Fruit fly (Drosophila melanogaster) whole organism, embryonic: ENCODE measurements around the gene Pp1-87B.

Experiments
- Atf-2 ChIP-seq: fragments of 200-800 bp; sonication (Bioruptor generic); optimal IDR thresholded peaks from 2 replicates; lab custom pipeline; 2016; ENCODE audit warnings: missing biosample characterization, missing genetic modification characterization
- Bgb ChIP-seq: fragments of 200-800 bp; sonication (Bioruptor generic); IDR thresholded peaks from 2 replicates; pipeline ENCODE4 v1.3.6; 2022; ENCODE audit warnings: missing biosample characterization, missing genetic modification characterization; ENCODE audit not compliant: partially characterized antibody
- CG10147 ChIP-seq: fragments of 200-800 bp; sonication (Bioruptor generic); optimal IDR thresholded peaks from 2 replicates; lab custom pipeline; 2019; ENCODE audit warnings: missing biosample characterization, mild to moderate bottlenecking, missing genetic modification characterization, moderate library complexity
- CG10431 ChIP-seq: fragments of 200-800 bp; sonication (Bioruptor generic); optimal IDR thresholded peaks from 3 replicates; lab custom pipeline; 2018; ENCODE audit warnings: missing biosample characterization, mild to moderate bottlenecking, missing genetic modification characterization
- CG10462 ChIP-seq: fragments of 200-800 bp; sonication (Bioruptor generic); optimal IDR thresholded peaks from 2 replicates; lab custom pipeline; 2016; ENCODE audit warnings: missing biosample characterization, missing genetic modification characterization
- CG10959 ChIP-seq: fragments of 200-800 bp; sonication (Bioruptor generic); IDR thresholded peaks from 2 replicates; pipeline ENCODE4 v1.3.6; 2022; ENCODE audit warnings: missing biosample characterization, missing genetic modification characterization
- CG11560 ChIP-seq: fragments of 200-800 bp; sonication (Bioruptor generic); IDR thresholded peaks from 3 replicates; pipeline ENCODE4 v1.3.6; 2022; ENCODE audit warnings: missing biosample characterization, missing genetic modification characterization
- CG12104 ChIP-seq: fragments of 200-800 bp; sonication (Bioruptor generic); optimal IDR thresholded peaks from 3 replicates; lab custom pipeline; 2016; ENCODE audit warnings: missing biosample characterization, missing genetic modification characterization
- CG12391 ChIP-seq: fragments of 200-800 bp; sonication (Bioruptor generic); optimal IDR thresholded peaks from 3 replicates; lab custom pipeline; 2018; ENCODE audit warnings: missing biosample characterization, mild to moderate bottlenecking, missing genetic modification characterization, moderate library complexity
- CG14014 ChIP-seq: fragments of 200-800 bp; sonication (Bioruptor generic); IDR thresholded peaks from 2 replicates; pipeline ENCODE4 v1.3.6; 2022; ENCODE audit warnings: missing biosample characterization, missing genetic modification characterization
- CG14050 ChIP-seq: fragments of 200-800 bp; sonication (Bioruptor generic); IDR thresholded peaks from 3 replicates; pipeline ENCODE4 v1.3.6; 2022; ENCODE audit warnings: missing biosample characterization, missing genetic modification characterization
- CG14860 ChIP-seq: fragments of 200-800 bp; sonication (Bioruptor generic); IDR thresholded peaks from 3 replicates; pipeline ENCODE4 v1.3.6; 2022; ENCODE audit warnings: missing biosample characterization, missing genetic modification characterization; ENCODE audit not compliant: partially characterized antibody
- CG17328 ChIP-seq: fragments of 200-800 bp; sonication (Bioruptor generic); IDR thresholded peaks from 2 replicates; pipeline ENCODE4 v1.3.6; 2022; ENCODE audit warnings: missing biosample characterization, missing genetic modification characterization
- CG17568 ChIP-seq: fragments of 200-800 bp; sonication (Bioruptor generic); optimal IDR thresholded peaks from 2 replicates; lab custom pipeline; 2018; ENCODE audit warnings: missing biosample characterization, mild to moderate bottlenecking, missing genetic modification characterization, moderate library complexity
- CG2678 ChIP-seq: fragments of 200-800 bp; sonication (Bioruptor generic); optimal IDR thresholded peaks from 3 replicates; lab custom pipeline; 2019; ENCODE audit warnings: missing biosample characterization, mild to moderate bottlenecking, missing genetic modification characterization, moderate library complexity
- CG33213 ChIP-seq: fragments of 200-800 bp; sonication (Bioruptor generic); optimal IDR thresholded peaks from 3 replicates; lab custom pipeline; 2016; ENCODE audit warnings: missing biosample characterization, missing genetic modification characterization
- CG34376 ChIP-seq: fragments of 200-800 bp; sonication (Bioruptor generic); optimal IDR thresholded peaks from 2 replicates; lab custom pipeline; 2018; ENCODE audit warnings: missing biosample characterization, mild to moderate bottlenecking, missing genetic modification characterization
- CG4404 ChIP-seq: fragments of 200-800 bp; sonication (Bioruptor generic); IDR thresholded peaks from 2 replicates; pipeline ENCODE4 v1.3.6; 2022; ENCODE audit warnings: missing biosample characterization, missing genetic modification characterization
- CG4424 ChIP-seq: fragments of 200-800 bp; sonication (Bioruptor generic); optimal IDR thresholded peaks from 3 replicates; lab custom pipeline; 2016; ENCODE audit warnings: missing biosample characterization, missing genetic modification characterization
- CG5180 ChIP-seq: fragments of 200-800 bp; sonication (Bioruptor generic); optimal IDR thresholded peaks from 3 replicates; lab custom pipeline; 2017; ENCODE audit warnings: missing biosample characterization, missing genetic modification characterization, mild to moderate bottlenecking, moderate library complexity, missing genetic modification reagents
- CG8089 ChIP-seq: fragments of 200-800 bp; sonication (Bioruptor generic); optimal IDR thresholded peaks from 3 replicates; lab custom pipeline; 2016; ENCODE audit warnings: missing biosample characterization, missing genetic modification characterization
- CG8944 ChIP-seq: fragments of 200-800 bp; sonication (Bioruptor generic); optimal IDR thresholded peaks from 3 replicates; lab custom pipeline; 2016; ENCODE audit warnings: missing biosample characterization, missing genetic modification characterization
- CG9817 ChIP-seq: fragments of 200-800 bp; sonication (Bioruptor generic); optimal IDR thresholded peaks from 2 replicates; lab custom pipeline; 2018; ENCODE audit warnings: missing biosample characterization, mild to moderate bottlenecking, missing genetic modification characterization, moderate library complexity
- D19A ChIP-seq: fragments of 200-800 bp; optimal IDR thresholded peaks from 3 replicates; lab custom pipeline; 2019; ENCODE audit warnings: missing biosample characterization, mild to moderate bottlenecking, missing genetic modification characterization, moderate library complexity
- Dbx ChIP-seq: fragments of 200-800 bp; sonication (Bioruptor generic); IDR thresholded peaks from 3 replicates; pipeline ENCODE4 v1.3.6; 2022; ENCODE audit warnings: missing biosample characterization, missing genetic modification characterization
- Doc3 ChIP-seq: fragments of 200-800 bp; sonication (Bioruptor generic); IDR thresholded peaks from 3 replicates; pipeline ENCODE4 v1.3.6; 2022; ENCODE audit warnings: missing biosample characterization, missing genetic modification characterization; ENCODE audit not compliant: partially characterized antibody
- Dp ChIP-seq: fragments of 200-800 bp; sonication (Bioruptor generic); optimal IDR thresholded peaks from 2 replicates; lab custom pipeline; 2018; ENCODE audit warnings: missing biosample characterization, mild to moderate bottlenecking, missing genetic modification characterization, moderate library complexity
- Eip74EF ChIP-seq, 2 experiments: fragments of 200-800 bp in 1 of 2; fragments of >200 bp in 1 of 2; sonication (Bioruptor generic) in 1 of 2; optimal IDR thresholded peaks; 2 replicates each; lab custom pipeline; 2017 to 2019; ENCODE audit warnings: missing biosample characterization in 2 of 2, missing genetic modification characterization in 2 of 2, mild to moderate bottlenecking in 1 of 2, moderate library complexity in 1 of 2
- HmgZ ChIP-seq: fragments of 200-800 bp; sonication (Bioruptor generic); optimal IDR thresholded peaks from 2 replicates; lab custom pipeline; 2018; ENCODE audit warnings: missing biosample characterization, mild to moderate bottlenecking, missing genetic modification characterization
- MESR4 ChIP-seq: fragments of 200-800 bp; sonication (Bioruptor generic); optimal IDR thresholded peaks from 2 replicates; lab custom pipeline; 2018; ENCODE audit warnings: missing biosample characterization, mild to moderate bottlenecking, missing genetic modification characterization, moderate library complexity
- Med ChIP-seq: fragments of 200-800 bp; sonication (Bioruptor generic); peaks from one replicate; lab custom pipeline; 2016; ENCODE audit warnings: missing biosample characterization, missing genetic modification characterization, mild to moderate bottlenecking, inconsistent platforms, moderate library complexity
- Trl ChIP-seq, 3 experiments: fragments of >200 bp in 2 of 3; fragments of 200-800 bp in 1 of 3; sonication (Bioruptor generic) in 1 of 3; optimal IDR thresholded peaks; 2 replicates in 1 of 3; 3 replicates in 2 of 3; lab custom pipeline; 2016 to 2017; ENCODE audit warnings: missing biosample characterization in 1 of 3, missing genetic modification characterization in 1 of 3
- ap ChIP-seq: fragments of 200-800 bp; sonication (Bioruptor generic); IDR thresholded peaks from 2 replicates; pipeline ENCODE4 v1.3.6; 2022; ENCODE audit warnings: missing biosample characterization, missing genetic modification characterization
- cad ChIP-seq: fragments of >200 bp; optimal IDR thresholded peaks from 2 replicates; lab custom pipeline; 2017; ENCODE audit warnings: missing biosample characterization, missing genetic modification characterization
- caup ChIP-seq: fragments of 200-800 bp; sonication (Bioruptor generic); optimal IDR thresholded peaks from 3 replicates; lab custom pipeline; 2017; ENCODE audit warnings: missing biosample characterization, mild to moderate bottlenecking, missing genetic modification characterization, moderate library complexity; ENCODE audit not compliant: severe bottlenecking
- dmrt99B ChIP-seq: fragments of 200-800 bp; sonication (Bioruptor generic); optimal IDR thresholded peaks from 2 replicates; lab custom pipeline; 2018; ENCODE audit warnings: missing biosample characterization, mild to moderate bottlenecking, missing genetic modification characterization, moderate library complexity
- eve ChIP-seq, 2 experiments: fragments of >200 bp; optimal IDR thresholded peaks; 2 replicates each; lab custom pipeline; 2017; ENCODE audit warnings: missing biosample characterization in 2 of 2, missing genetic modification characterization in 2 of 2
- gce ChIP-seq: fragments of 200-800 bp; sonication (Bioruptor generic); IDR thresholded peaks from 3 replicates; pipeline ENCODE4 v1.3.6; 2022; ENCODE audit warnings: missing biosample characterization, missing genetic modification characterization
- gem ChIP-seq: fragments of 200-800 bp; sonication (Bioruptor generic); optimal IDR thresholded peaks from 2 replicates; lab custom pipeline; 2019; ENCODE audit warnings: missing biosample characterization, mild to moderate bottlenecking, missing genetic modification characterization, moderate library complexity
- hb ChIP-seq: fragments of 200-800 bp; sonication (Bioruptor generic); IDR thresholded peaks from 3 replicates; pipeline ENCODE4 v1.3.6; 2022; ENCODE audit warnings: missing biosample characterization, missing genetic modification characterization; ENCODE audit not compliant: partially characterized antibody
- her ChIP-seq: fragments of 200-800 bp; sonication (Bioruptor generic); optimal IDR thresholded peaks from 2 replicates; lab custom pipeline; 2016; ENCODE audit warnings: missing biosample characterization, missing genetic modification characterization
- jing ChIP-seq: fragments of 200-800 bp; sonication (Bioruptor generic); optimal IDR thresholded peaks from 2 replicates; lab custom pipeline; 2018; ENCODE audit warnings: missing biosample characterization, mild to moderate bottlenecking, missing genetic modification characterization
- mld ChIP-seq: fragments of 200-800 bp; sonication (Bioruptor generic); IDR thresholded peaks from 3 replicates; pipeline ENCODE4 v1.3.6; 2022; ENCODE audit warnings: missing biosample characterization, missing genetic modification characterization; ENCODE audit not compliant: partially characterized antibody
- p53 ChIP-seq: fragments of 200-800 bp; sonication (Bioruptor generic); optimal IDR thresholded peaks from 2 replicates; lab custom pipeline; 2016; ENCODE audit warnings: missing biosample characterization, missing genetic modification characterization
- pita ChIP-seq: fragments of 200-800 bp; sonication (Bioruptor generic); optimal IDR thresholded peaks from 2 replicates; lab custom pipeline; 2017; ENCODE audit warnings: missing biosample characterization, mild to moderate bottlenecking, missing genetic modification characterization
- so ChIP-seq: fragments of 200-800 bp; sonication (Bioruptor generic); IDR thresholded peaks from 3 replicates; pipeline ENCODE4 v1.3.6; 2022; ENCODE audit warnings: missing biosample characterization, missing genetic modification characterization
- sr ChIP-seq: fragments of 200-800 bp; sonication (Bioruptor generic); IDR thresholded peaks from 3 replicates; pipeline ENCODE4 v1.3.6; 2022; ENCODE audit warnings: missing biosample characterization, missing genetic modification characterization
- stc ChIP-seq: fragments of 200-800 bp; sonication (Bioruptor generic); IDR thresholded peaks from 2 replicates; pipeline ENCODE4 v1.3.6; 2022; ENCODE audit warnings: missing biosample characterization, missing genetic modification characterization
- trem ChIP-seq: fragments of 200-800 bp; optimal IDR thresholded peaks from 3 replicates; lab custom pipeline; 2019; ENCODE audit warnings: missing biosample characterization, mild to moderate bottlenecking, missing genetic modification characterization, moderate library complexity

Pp1-87B gene

DNA sequence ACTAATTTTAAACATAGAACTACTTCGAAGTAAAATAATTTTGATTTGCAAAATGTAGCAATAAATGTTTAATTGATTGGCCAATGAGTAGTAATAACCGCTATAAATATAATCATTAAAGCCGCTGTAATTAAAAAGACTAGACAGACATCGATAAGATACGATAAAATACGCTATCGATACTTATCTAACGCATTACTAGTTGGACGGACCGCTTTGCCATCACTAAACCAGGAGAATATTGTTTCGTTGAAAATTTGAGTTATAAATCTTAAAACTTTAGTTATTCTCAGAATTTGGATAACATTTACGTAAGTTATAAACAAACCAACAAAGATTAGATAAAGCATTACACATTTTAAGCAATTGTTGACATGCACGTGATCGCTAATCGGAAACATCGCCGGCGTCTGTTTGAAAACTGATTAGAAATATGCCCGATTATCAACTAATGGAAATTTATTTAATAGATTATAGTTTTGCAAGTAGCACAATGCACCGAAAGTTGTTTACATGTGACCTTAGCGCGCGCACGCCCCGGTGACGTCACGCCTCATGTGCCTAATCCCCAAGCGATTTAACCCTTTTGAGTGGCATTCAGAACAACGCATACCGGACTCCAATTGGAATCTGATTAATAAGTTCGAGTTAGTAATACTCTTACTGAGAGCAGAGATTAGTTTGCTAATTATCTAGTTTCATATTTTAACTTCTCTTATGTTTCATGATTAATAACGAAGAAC, 13.9 kb upstream of the Pp1-87B start, which contains the start of gene Desat1 (continued):
- TF ChIP-seq CG9817 (tag; lab: Kevin White, UChicago), result no peak
- no peak for TF ChIP-seq CG4424
- no peak for TF ChIP-seq CG14014 (GFP tag; lab: Robert Waterston, UW)
- peak; percentile 11 for TF ChIP-seq gem
- peak; percentile 81 for TF ChIP-seq CG14860 (GFP tag; lab: Robert Waterston, UW)
- no peak for TF ChIP-seq CG8089 (GFP tag; lab: Kevin White, UChicago)
- TF ChIP-seq CG14050 (GFP tag; lab: Robert Waterston, UW), result no peak
- TF ChIP-seq CG33213 (GFP tag; lab: Kevin White, UChicago), result no peak
- TF ChIP-seq Dbx (GFP tag; lab: Robert Waterston, UW), result no peak
- TF ChIP-seq D19A (tag; lab: Kevin White, UChicago), result peak; percentile 55
- no peak for TF ChIP-seq CG10959 (GFP tag; lab: Robert Waterston, UW)
- no peak for TF ChIP-seq gce (GFP tag; lab: Robert Waterston, UW)
- peak; percentile 36 for TF ChIP-seq HmgZ (tag; lab: Kevin White, UChicago)
- no peak for TF ChIP-seq Atf-2 (GFP tag; lab: Kevin White, UChicago)
- TF ChIP-seq CG17568, result no peak
- peak; percentile 20 for TF ChIP-seq CG12391 (tag; lab: Kevin White, UChicago)
- no peak for TF ChIP-seq p53
- no peak for TF ChIP-seq cad (GFP tag; lab: Kevin White, UChicago)
- TF ChIP-seq MESR4 (GFP tag; lab: Kevin White, UChicago), result peak; percentile 40
- TF ChIP-seq mld (GFP tag; lab: Robert Waterston, UW), result peak; percentile 72
- no peak for TF ChIP-seq caup (GFP tag; lab: Kevin White, UChicago)
- no peak for TF ChIP-seq CG2678 (tag; lab: Kevin White, UChicago)
- no peak for TF ChIP-seq pita
- no peak for TF ChIP-seq CG4404 (GFP tag; lab: Robert Waterston, UW)
- TF ChIP-seq CG5180 (GFP tag; lab: Kevin White, UChicago), result no peak
- peak; percentile 79 for TF ChIP-seq hb
- no peak for TF ChIP-seq stc
- TF ChIP-seq jing (GFP tag; lab: Kevin White, UChicago), result no peak
- TF ChIP-seq eve (GFP tag; optimal IDR thresholded peaks at IDR 0.05; lab: Kevin White, UChicago), result no peak
- TF ChIP-seq so (GFP tag; lab: Robert Waterston, UW), result no peak
- no peak for TF ChIP-seq Trl (optimal IDR thresholded peaks at IDR 0.05; lab: Kevin White, UChicago)
- TF ChIP-seq Trl (GFP tag; optimal IDR thresholded peaks at IDR 0.05; lab: Kevin White, UChicago), result no peak
- TF ChIP-seq CG12104 (GFP tag; lab: Kevin White, UChicago), result no peak
- TF ChIP-seq Dp (GFP tag; lab: Kevin White, UChicago), result peak; percentile 58
- no peak for TF ChIP-seq Eip74EF (GFP tag; optimal IDR thresholded peaks at IDR 0.05; lab: Kevin White, UChicago)
- peak; percentile 90 for TF ChIP-seq Doc3
- no peak for TF ChIP-seq ap (GFP tag; lab: Robert Waterston, UW)
- TF ChIP-seq CG8944 (GFP tag; lab: Kevin White, UChicago), result no peak
- peak; percentile 72 for TF ChIP-seq Med
- TF ChIP-seq CG17328 (GFP tag; lab: Robert Waterston, UW), result no peak
- TF ChIP-seq Bgb (GFP tag; lab: Robert Waterston, UW), result peak; percentile 90
- TF ChIP-seq sr, result no peak
- no peak for TF ChIP-seq dmrt99B (tag; lab: Kevin White, UChicago)
- TF ChIP-seq trem, result peak; percentile 79
- no peak for TF ChIP-seq CG11560
- no peak for TF ChIP-seq her (GFP tag; lab: Kevin White, UChicago)
- no peak for TF ChIP-seq CG10431
- no peak for TF ChIP-seq CG10462 (GFP tag; lab: Kevin White, UChicago)
- peak; percentile 74 for TF ChIP-seq CG34376 (GFP tag; lab: Kevin White, UChicago)
- no peak for TF ChIP-seq CG10147 (GFP tag; lab: Kevin White, UChicago)
